Fruit fly (Drosophila melanogaster) whole organism, prepupa: Measurements from ENCODE around the gene CG11134.
A peak's percentile ranks its signal among the peaks of the same experiment; 100 is the strongest.

Experiments
- Blimp-1 ChIP-seq: fragments of 200-800 bp; sonication (Bioruptor generic); optimal IDR thresholded peaks from 3 replicates; lab custom pipeline; 2017; ENCODE audit warnings: missing biosample characterization, missing genetic modification characterization, mild to moderate bottlenecking, moderate library complexity, missing genetic modification reagents
- CG10631 ChIP-seq: fragments of 200-800 bp; sonication (Bioruptor generic); optimal IDR thresholded peaks from 2 replicates; lab custom pipeline; 2016; ENCODE audit warnings: missing biosample characterization, missing genetic modification characterization
- CG10669 ChIP-seq: fragments of 200-800 bp; sonication (Bioruptor generic); optimal IDR thresholded peaks from 3 replicates; lab custom pipeline; 2018; ENCODE audit warnings: missing biosample characterization, mild to moderate bottlenecking, missing genetic modification characterization, moderate library complexity
- CG11294 ChIP-seq: fragments of 200-800 bp; sonication (Bioruptor generic); IDR thresholded peaks from 2 replicates; pipeline ENCODE4 v1.3.6; 2022; ENCODE audit warnings: missing biosample characterization, missing genetic modification characterization
- CG11762 ChIP-seq: fragments of 200-800 bp; sonication (Bioruptor generic); optimal IDR thresholded peaks from 3 replicates; lab custom pipeline; 2016; ENCODE audit warnings: missing biosample characterization, missing genetic modification characterization; ENCODE audit not compliant: insufficient read depth
- CG11902 ChIP-seq: fragments of 200-800 bp; sonication (Bioruptor generic); optimal IDR thresholded peaks from 3 replicates; lab custom pipeline; 2016; ENCODE audit warnings: missing biosample characterization, missing genetic modification characterization
- CG15336 ChIP-seq: fragments of 200-800 bp; sonication (Bioruptor generic); IDR thresholded peaks from 2 replicates; pipeline ENCODE4 v1.3.6; 2022; ENCODE audit warnings: missing biosample characterization, missing genetic modification characterization
- CG16779 ChIP-seq: fragments of 200-800 bp; sonication (Bioruptor generic); optimal IDR thresholded peaks from 3 replicates; lab custom pipeline; 2017; ENCODE audit warnings: missing biosample characterization, mild to moderate bottlenecking, missing genetic modification characterization
- CG3032 ChIP-seq: fragments of 200-800 bp; optimal IDR thresholded peaks from 2 replicates; lab custom pipeline; 2019; ENCODE audit warnings: missing biosample characterization, mild to moderate bottlenecking, missing genetic modification characterization, moderate library complexity
- CG31627 ChIP-seq: fragments of 200-800 bp; sonication (Bioruptor generic); optimal IDR thresholded peaks from 3 replicates; lab custom pipeline; 2016; ENCODE audit warnings: missing biosample characterization, missing genetic modification characterization
- CG4318 ChIP-seq: fragments of 200-800 bp; sonication (Bioruptor generic); optimal IDR thresholded peaks from 3 replicates; lab custom pipeline; 2017; ENCODE audit warnings: missing biosample characterization, mild to moderate bottlenecking, missing genetic modification characterization
- CG6163 ChIP-seq: fragments of 200-800 bp; sonication (Bioruptor generic); IDR thresholded peaks from 3 replicates; pipeline ENCODE4 v1.3.6; 2022; ENCODE audit warnings: missing biosample characterization, missing genetic modification characterization
- CG6276 ChIP-seq: fragments of 200-800 bp; sonication (Bioruptor generic); optimal IDR thresholded peaks from 2 replicates; lab custom pipeline; 2017; ENCODE audit warnings: missing biosample characterization, mild to moderate bottlenecking, missing genetic modification characterization
- CG6808 ChIP-seq: fragments of 200-800 bp; sonication (Bioruptor generic); optimal IDR thresholded peaks from 3 replicates; lab custom pipeline; 2017; ENCODE audit warnings: missing biosample characterization, missing genetic modification characterization, mild to moderate bottlenecking, moderate library complexity, missing genetic modification reagents
- CG6854 ChIP-seq: fragments of 200-800 bp; sonication (Bioruptor generic); optimal IDR thresholded peaks from 2 replicates; lab custom pipeline; 2017; ENCODE audit warnings: missing biosample characterization, mild to moderate bottlenecking, missing genetic modification characterization
- CG8119 ChIP-seq: fragments of 200-800 bp; sonication (Bioruptor generic); IDR thresholded peaks from 3 replicates; pipeline ENCODE4 v1.3.6; 2022; ENCODE audit warnings: missing biosample characterization, missing genetic modification characterization
- CG8319 ChIP-seq: fragments of 200-800 bp; sonication (Bioruptor generic); optimal IDR thresholded peaks from 3 replicates; lab custom pipeline; 2016; ENCODE audit warnings: missing biosample characterization, missing genetic modification characterization
- CG8632 ChIP-seq: fragments of 200-800 bp; sonication (Bioruptor generic); optimal IDR thresholded peaks from 3 replicates; lab custom pipeline; 2016; ENCODE audit warnings: missing biosample characterization, missing genetic modification characterization
- CG9139 ChIP-seq: fragments of 200-800 bp; sonication (Bioruptor generic); optimal IDR thresholded peaks from 3 replicates; lab custom pipeline; 2017; ENCODE audit warnings: missing biosample characterization, mild to moderate bottlenecking, missing genetic modification characterization
- Eip75B ChIP-seq: fragments of 200-800 bp; sonication (Bioruptor generic); optimal IDR thresholded peaks from 3 replicates; lab custom pipeline; 2016; ENCODE audit warnings: missing biosample characterization, missing genetic modification characterization
- Eip78C ChIP-seq: fragments of 200-800 bp; sonication (Bioruptor generic); peaks from one replicate; lab custom pipeline; 2016; ENCODE audit warnings: missing biosample characterization, missing genetic modification characterization
- Ets21C ChIP-seq: fragments of 200-800 bp; sonication (Bioruptor generic); optimal IDR thresholded peaks from 3 replicates; lab custom pipeline; 2016; ENCODE audit warnings: missing biosample characterization, missing genetic modification characterization
- Ets96B ChIP-seq: fragments of 200-800 bp; optimal IDR thresholded peaks from 2 replicates; lab custom pipeline; 2019; ENCODE audit warnings: missing biosample characterization, mild to moderate bottlenecking, missing genetic modification characterization, moderate library complexity
- Hr38 ChIP-seq: sonication (Bioruptor generic); optimal IDR thresholded peaks from 2 replicates; lab custom pipeline; 2016; ENCODE audit warnings: missing biosample characterization, missing genetic modification characterization
- Hr39 ChIP-seq: fragments of 200-800 bp; sonication (Bioruptor generic); optimal IDR thresholded peaks from 2 replicates; lab custom pipeline; 2016; ENCODE audit warnings: missing biosample characterization, missing genetic modification characterization
- Hr4 ChIP-seq: fragments of 200-800 bp; sonication (Bioruptor generic); optimal IDR thresholded peaks from 3 replicates; lab custom pipeline; 2016; ENCODE audit warnings: missing biosample characterization, missing genetic modification characterization
- Lpt ChIP-seq: fragments of 200-800 bp; sonication (Bioruptor generic); optimal IDR thresholded peaks from 3 replicates; lab custom pipeline; 2016; ENCODE audit warnings: missing biosample characterization, missing genetic modification characterization
- Met ChIP-seq: fragments of 200-800 bp; sonication (Bioruptor generic); optimal IDR thresholded peaks from 3 replicates; lab custom pipeline; 2016; ENCODE audit warnings: missing biosample characterization, missing genetic modification characterization
- OdsH ChIP-seq: fragments of 200-800 bp; sonication (Bioruptor generic); optimal IDR thresholded peaks from 3 replicates; lab custom pipeline; 2016; ENCODE audit warnings: missing biosample characterization, missing genetic modification characterization
- Smox ChIP-seq: fragments of 200-800 bp; sonication (Bioruptor generic); optimal IDR thresholded peaks from 3 replicates; lab custom pipeline; 2016; ENCODE audit warnings: missing biosample characterization, missing genetic modification characterization
- Sox102F ChIP-seq: fragments of 200-800 bp; sonication (Bioruptor generic); optimal IDR thresholded peaks from 2 replicates; lab custom pipeline; 2016; ENCODE audit warnings: missing biosample characterization, mild to moderate bottlenecking, missing genetic modification characterization
- Sox14 ChIP-seq: fragments of 200-800 bp; sonication (Bioruptor generic); optimal IDR thresholded peaks from 3 replicates; lab custom pipeline; 2016; ENCODE audit warnings: missing biosample characterization, missing genetic modification characterization
- achi ChIP-seq: fragments of 200-800 bp; sonication (Bioruptor generic); optimal IDR thresholded peaks from 3 replicates; lab custom pipeline; 2016; ENCODE audit warnings: missing biosample characterization, missing genetic modification characterization
- acj6 ChIP-seq: fragments of 200-800 bp; sonication (Bioruptor generic); optimal IDR thresholded peaks from 3 replicates; lab custom pipeline; 2016; ENCODE audit warnings: missing biosample characterization, missing genetic modification characterization
- dac ChIP-seq: fragments of 200-800 bp; sonication (Bioruptor generic); optimal IDR thresholded peaks from 2 replicates; lab custom pipeline; 2017; ENCODE audit warnings: missing biosample characterization, mild to moderate bottlenecking, missing genetic modification characterization
- dsx ChIP-seq: fragments of 200-800 bp; optimal IDR thresholded peaks from 3 replicates; lab custom pipeline; 2019; ENCODE audit warnings: missing biosample characterization, mild to moderate bottlenecking, missing genetic modification characterization, moderate library complexity; ENCODE audit not compliant: poor library complexity, severe bottlenecking
- eg ChIP-seq: fragments of 200-800 bp; sonication (Bioruptor generic); IDR thresholded peaks from 3 replicates; pipeline ENCODE4 v1.3.6; 2022; ENCODE audit warnings: missing biosample characterization, missing genetic modification characterization
- esn ChIP-seq: fragments of 200-800 bp; sonication (Bioruptor generic); optimal IDR thresholded peaks from 2 replicates; lab custom pipeline; 2016; ENCODE audit warnings: missing biosample characterization, mild to moderate bottlenecking, missing genetic modification characterization, moderate library complexity
- fd59A ChIP-seq: fragments of 200-800 bp; sonication (Bioruptor generic); optimal IDR thresholded peaks from 2 replicates; lab custom pipeline; 2017; ENCODE audit warnings: missing biosample characterization, mild to moderate bottlenecking, missing genetic modification characterization, missing genetic modification reagents
- fd85E ChIP-seq: fragments of 200-800 bp; sonication (Bioruptor generic); optimal IDR thresholded peaks from 3 replicates; lab custom pipeline; 2016; ENCODE audit warnings: missing biosample characterization, missing genetic modification characterization
- fkh ChIP-seq: fragments of 200-800 bp; sonication (Bioruptor generic); optimal IDR thresholded peaks from 3 replicates; lab custom pipeline; 2017; ENCODE audit warnings: missing biosample characterization, mild to moderate bottlenecking, missing genetic modification characterization, moderate library complexity
- net ChIP-seq: fragments of 200-800 bp; sonication (Bioruptor generic); optimal IDR thresholded peaks from 3 replicates; lab custom pipeline; 2016; ENCODE audit warnings: missing biosample characterization, missing genetic modification characterization
- pdm3 ChIP-seq: fragments of 200-800 bp; sonication (Bioruptor generic); optimal IDR thresholded peaks from 3 replicates; lab custom pipeline; 2016; ENCODE audit warnings: missing biosample characterization, missing genetic modification characterization
- salr ChIP-seq, 2 experiments: fragments of 200-800 bp; sonication (Bioruptor generic); optimal IDR thresholded peaks; 3 replicates each; lab custom pipeline; 2016 to 2018; ENCODE audit warnings: missing biosample characterization in 2 of 2, missing genetic modification characterization in 2 of 2, mild to moderate bottlenecking in 1 of 2
- spab ChIP-seq: fragments of 200-800 bp; sonication (Bioruptor generic); optimal IDR thresholded peaks from 2 replicates; lab custom pipeline; 2017; ENCODE audit warnings: missing biosample characterization, mild to moderate bottlenecking, missing genetic modification characterization, missing genetic modification reagents
- ss ChIP-seq, 2 experiments: fragments of 200-800 bp; sonication (Bioruptor generic); optimal IDR thresholded peaks; 2 replicates in 1 of 2; 3 replicates in 1 of 2; lab custom pipeline; 2017 to 2018; ENCODE audit warnings: mild to moderate bottlenecking in 2 of 2, missing biosample characterization in 2 of 2, missing genetic modification characterization in 2 of 2, moderate library complexity in 1 of 2
- topi ChIP-seq: fragments of 200-800 bp; sonication (Bioruptor generic); optimal IDR thresholded peaks from 3 replicates; lab custom pipeline; 2016; ENCODE audit warnings: missing biosample characterization, missing genetic modification characterization

The CG11134 gene

DNA sequence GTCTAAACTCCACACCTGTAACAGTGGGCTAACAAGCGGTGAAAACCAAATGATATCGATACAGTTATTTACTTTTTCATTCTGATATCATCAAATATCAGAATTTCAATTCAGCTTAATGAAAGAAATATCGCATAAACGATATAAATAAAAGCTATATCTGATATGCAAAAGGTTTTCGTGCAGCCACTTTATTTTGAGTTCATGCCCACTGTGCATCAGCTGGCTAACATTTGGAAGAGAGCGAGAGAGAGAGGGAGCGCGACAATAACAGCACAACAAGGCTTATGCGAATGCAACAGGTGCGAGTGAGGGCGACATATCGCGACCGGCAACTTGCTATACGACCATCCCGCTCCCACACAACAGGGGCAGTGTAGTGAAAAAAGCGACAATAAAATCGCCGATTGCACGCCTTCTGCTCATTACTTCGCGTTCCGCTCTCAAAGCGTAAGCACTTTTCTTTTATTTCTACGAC, 1.7 kb downstream of the CG11134 start, which contains the start of gene CG11151 (continued):
- TF ChIP-seq Ets21C (GFP tag; lab: Kevin White, UChicago) = peak; percentile 97
- peak; percentile 94 for TF ChIP-seq CG16779
- TF ChIP-seq achi (GFP tag; lab: Kevin White, UChicago) = peak; percentile 96
- peak; percentile 83 for TF ChIP-seq Blimp-1
- TF ChIP-seq CG4318 (GFP tag; lab: Kevin White, UChicago) = peak; percentile 95
- TF ChIP-seq Hr38 = peak; percentile 75
- peak; percentile 97 for TF ChIP-seq CG31627 (GFP tag; lab: Kevin White, UChicago)
- TF ChIP-seq fkh = peak; percentile 77
- TF ChIP-seq Met (GFP tag; lab: Kevin White, UChicago) = peak; percentile 98
- peak; percentile 97 for TF ChIP-seq net (GFP tag; lab: Kevin White, UChicago)
- TF ChIP-seq CG11902 (GFP tag; lab: Kevin White, UChicago) = peak; percentile 91
- peak; percentile 98 for TF ChIP-seq CG6276 (GFP tag; lab: Kevin White, UChicago)
- TF ChIP-seq Smox = peak; percentile 98
- TF ChIP-seq acj6 (GFP tag; lab: Kevin White, UChicago) = peak; percentile 96
- peak; percentile 89 for TF ChIP-seq fd85E (GFP tag; lab: Kevin White, UChicago)
- TF ChIP-seq spab (GFP tag; lab: Kevin White, UChicago) = peak; percentile 91
- TF ChIP-seq CG6163 = peak; percentile 97
- TF ChIP-seq ss (GFP tag; optimal IDR thresholded peaks at IDR 0.05; lab: Kevin White, UChicago) = peak; percentile 95 to 96
- peak; percentile 96 for TF ChIP-seq Lpt
- TF ChIP-seq Eip78C (GFP tag; lab: Kevin White, UChicago) = peak; percentile 99
- peak; percentile 97 for TF ChIP-seq Hr39 (GFP tag; lab: Kevin White, UChicago)
- TF ChIP-seq CG8319 = peak; percentile 92
- TF ChIP-seq CG10631 (GFP tag; lab: Kevin White, UChicago) = peak; percentile 96
- TF ChIP-seq esn (GFP tag; lab: Kevin White, UChicago) = peak; percentile 97
- TF ChIP-seq topi = peak; percentile 98
- TF ChIP-seq eg (GFP tag; lab: Robert Waterston, UW) = peak; percentile 97
- peak; percentile 98 for TF ChIP-seq Sox14 (GFP tag; lab: Kevin White, UChicago)
- TF ChIP-seq Eip75B (GFP tag; lab: Kevin White, UChicago) = peak; percentile 97
- TF ChIP-seq Hr4 (GFP tag; lab: Kevin White, UChicago) = peak; percentile 96
- peak; percentile 96 for TF ChIP-seq CG8632 (GFP tag; lab: Kevin White, UChicago)
- peak; percentile 98 for TF ChIP-seq CG15336
- peak; percentile 97 for TF ChIP-seq OdsH (GFP tag; lab: Kevin White, UChicago)
- peak; percentile 97 for TF ChIP-seq Sox102F (GFP tag; lab: Kevin White, UChicago)
- peak; percentile 95 for TF ChIP-seq CG8119 (GFP tag; lab: Robert Waterston, UW)
- peak; percentile 98 for TF ChIP-seq pdm3 (GFP tag; lab: Kevin White, UChicago)
- peak; percentile 97 for TF ChIP-seq CG10669 (GFP tag; lab: Kevin White, UChicago)
- TF ChIP-seq CG3032 (tag; lab: Kevin White, UChicago) = peak; percentile 93
- peak; percentile 94 for TF ChIP-seq fd59A (GFP tag; lab: Kevin White, UChicago)
- peak; percentile 94 for TF ChIP-seq dac (GFP tag; lab: Kevin White, UChicago)

DNA sequence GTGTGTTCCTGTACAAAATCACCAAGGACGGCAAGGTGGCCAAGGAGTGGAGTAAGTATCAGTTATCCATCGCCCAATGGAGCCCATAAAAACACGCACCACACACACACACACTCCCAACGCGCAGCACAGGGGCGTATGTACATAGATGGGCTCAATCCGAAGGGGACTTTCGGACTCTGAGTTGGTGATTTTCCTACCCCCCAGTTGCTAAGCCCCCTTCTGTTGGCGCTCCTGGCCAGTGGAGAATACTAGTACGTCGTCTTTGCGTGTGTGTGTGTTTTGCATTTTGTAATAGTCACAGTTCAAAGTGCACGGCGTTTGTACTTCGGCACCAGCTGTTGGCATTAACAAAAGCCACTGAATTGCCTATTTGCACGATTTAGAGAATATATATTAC, 2.3 kb downstream of the CG11134 start:
- TF ChIP-seq Ets96B (tag; lab: Kevin White, UChicago) (peak; percentile 80), CG31627 (GFP tag; lab: Kevin White, UChicago) (peak; percentile 74), CG11762 (GFP tag; lab: Kevin White, UChicago) (peak; percentile 63), CG11902 (GFP tag; lab: Kevin White, UChicago) (peak; percentile 48), CG3032 (tag; lab: Kevin White, UChicago) (peak; percentile 71), CG10631 (GFP tag; lab: Kevin White, UChicago) (peak; percentile 80), dsx (GFP tag; lab: Kevin White, UChicago) (peak; percentile 77), CG6808 (GFP tag; lab: Kevin White, UChicago) (peak; percentile 95), CG6854 (GFP tag; lab: Kevin White, UChicago) (peak; percentile 35), dac (GFP tag; lab: Kevin White, UChicago) (peak; percentile 88), Smox (peak; percentile 68), esn (GFP tag; lab: Kevin White, UChicago) (peak; percentile 67), CG4318 (GFP tag; lab: Kevin White, UChicago) (peak; percentile 79), CG11294 (GFP tag; lab: Robert Waterston, UW) (peak; percentile 85), Hr38 (peak; percentile 50), pdm3 (GFP tag; lab: Kevin White, UChicago) (peak; percentile 87), fkh (peak; percentile 13), Sox14 (GFP tag; lab: Kevin White, UChicago) (peak; percentile 79), ss (GFP tag; optimal IDR thresholded peaks at IDR 0.05; lab: Kevin White, UChicago) (peak; percentile 94), salr (GFP tag; optimal IDR thresholded peaks at IDR 0.05; lab: Kevin White, UChicago) (peak; percentile 71 to 81), CG9139 (peak; percentile 83), Met (GFP tag; lab: Kevin White, UChicago) (peak; percentile 69), CG16779 (peak; percentile 77), Eip78C (GFP tag; lab: Kevin White, UChicago) (peak; percentile 89), Ets21C (GFP tag; lab: Kevin White, UChicago) (peak; percentile 66), topi (peak; percentile 59), Sox102F (GFP tag; lab: Kevin White, UChicago) (peak; percentile 64)
